Worm (Caenorhabditis elegans) whole organism, mixed stage, embryonic: ENCODE measurements around the gene F07F6.7.
A peak's percentile ranks its signal among the peaks of the same experiment; 100 is the strongest.

ENCODE experiments used
- M03D4.4 ChIP-seq: sonication (generic microtip); optimal IDR thresholded peaks from 2 replicates; lab custom pipeline; 2017; ENCODE audit warnings: mild to moderate bottlenecking, missing genetic modification characterization, missing compliant biosample characterization
- bed-3 ChIP-seq: fragments of 200-800 bp; sonication (Bioruptor generic); optimal IDR thresholded peaks from 3 replicates; lab custom pipeline; 2018; ENCODE audit warnings: mild to moderate bottlenecking, missing genetic modification characterization, moderate library complexity, missing compliant biosample characterization
- blmp-1 ChIP-seq: fragments of 150-350 bp; optimal IDR thresholded peaks from 2 replicates; lab custom pipeline; 2014; ENCODE audit warnings: missing biosample characterization, missing genetic modification characterization
- ceh-39 ChIP-seq: fragments of 150-350 bp; optimal IDR thresholded peaks from 2 replicates; lab custom pipeline; 2014; ENCODE audit warnings: missing biosample characterization, missing genetic modification characterization
- ceh-43 ChIP-seq: fragments of 200-800 bp; sonication (Bioruptor generic); optimal IDR thresholded peaks from 2 replicates; lab custom pipeline; 2018; ENCODE audit warnings: mild to moderate bottlenecking, missing genetic modification characterization, moderate library complexity, missing compliant biosample characterization
- ceh-83 ChIP-seq: fragments of 200-800 bp; sonication (Bioruptor generic); optimal IDR thresholded peaks from 2 replicates; lab custom pipeline; 2018; ENCODE audit warnings: mild to moderate bottlenecking, missing genetic modification characterization, missing compliant biosample characterization
- cnd-1 ChIP-seq: fragments of 200-800 bp; sonication (Bioruptor generic); optimal IDR thresholded peaks from 2 replicates; lab custom pipeline; 2018; ENCODE audit warnings: mild to moderate bottlenecking, missing genetic modification characterization, missing compliant biosample characterization
- drap-1 ChIP-seq: fragments of 200-800 bp; sonication (Bioruptor generic); optimal IDR thresholded peaks from 3 replicates; lab custom pipeline; 2018; ENCODE audit warnings: mild to moderate bottlenecking, missing genetic modification characterization, missing compliant biosample characterization
- elt-1 ChIP-seq: sonication (generic microtip); optimal IDR thresholded peaks from 2 replicates; lab custom pipeline; 2017; ENCODE audit warnings: missing genetic modification characterization, mild to moderate bottlenecking, missing compliant biosample characterization, antibody characterized with exemption, moderate library complexity, borderline replicate concordance; ENCODE audit not compliant: insufficient read depth
- elt-3 ChIP-seq: fragments of 150-350 bp; optimal IDR thresholded peaks from 2 replicates; lab custom pipeline; 2014; ENCODE audit warnings: missing biosample characterization, missing genetic modification characterization
- flh-1 ChIP-seq: fragments of 200-800 bp; sonication (Bioruptor generic); optimal IDR thresholded peaks from 2 replicates; lab custom pipeline; 2018; ENCODE audit warnings: mild to moderate bottlenecking, missing genetic modification characterization, moderate library complexity, missing compliant biosample characterization
- ham-2 ChIP-seq: fragments of 200-800 bp; sonication (Bioruptor generic); optimal IDR thresholded peaks from 2 replicates; lab custom pipeline; 2018; ENCODE audit warnings: mild to moderate bottlenecking, missing genetic modification characterization, missing compliant biosample characterization
- hlh-1 ChIP-seq: fragments of 150-350 bp; optimal IDR thresholded peaks from 2 replicates; lab custom pipeline; 2014; ENCODE audit warnings: missing biosample characterization, missing genetic modification reagents, missing genetic modification characterization
- lin-13 ChIP-seq: fragments of 150-350 bp; optimal IDR thresholded peaks from 2 replicates; lab custom pipeline; 2014; ENCODE audit warnings: missing biosample characterization, missing genetic modification characterization
- lin-32 ChIP-seq: fragments of 200-800 bp; sonication (Bioruptor generic); optimal IDR thresholded peaks from 2 replicates; lab custom pipeline; 2018; ENCODE audit warnings: mild to moderate bottlenecking, missing genetic modification characterization, missing compliant biosample characterization
- lsy-2 ChIP-seq: fragments of 150-350 bp; optimal IDR thresholded peaks from 2 replicates; lab custom pipeline; 2014; ENCODE audit warnings: missing biosample characterization, missing genetic modification characterization
- mep-1 ChIP-seq: fragments of 150-350 bp; optimal IDR thresholded peaks from 2 replicates; lab custom pipeline; 2017; ENCODE audit warnings: missing biosample characterization, missing genetic modification reagents, missing genetic modification characterization, inconsistent platforms
- mls-2 ChIP-seq: sonication (generic microtip); optimal IDR thresholded peaks from 2 replicates; lab custom pipeline; 2016; ENCODE audit warnings: mild to moderate bottlenecking, missing genetic modification characterization, moderate library complexity, missing compliant biosample characterization
- nhr-12 ChIP-seq: fragments of 150-350 bp; optimal IDR thresholded peaks from 2 replicates; lab custom pipeline; 2014; ENCODE audit warnings: missing biosample characterization, missing genetic modification characterization
- nhr-237 ChIP-seq: fragments of 150-350 bp; optimal IDR thresholded peaks from 2 replicates; lab custom pipeline; 2014; ENCODE audit warnings: missing biosample characterization, missing genetic modification characterization
- nhr-76 ChIP-seq: sonication (generic microtip); optimal IDR thresholded peaks from 2 replicates; lab custom pipeline; 2017; ENCODE audit warnings: missing biosample characterization, missing genetic modification characterization
- pha-4 ChIP-seq: fragments of 150-350 bp; optimal IDR thresholded peaks from 2 replicates; lab custom pipeline; 2018; ENCODE audit warnings: missing biosample characterization, missing genetic modification reagents, missing genetic modification characterization
- sem-2 ChIP-seq: fragments of 200-800 bp; sonication (Bioruptor generic); optimal IDR thresholded peaks from 2 replicates; lab custom pipeline; 2018; ENCODE audit warnings: mild to moderate bottlenecking, missing genetic modification characterization, missing compliant biosample characterization
- sptf-1 ChIP-seq: sonication (generic microtip); optimal IDR thresholded peaks from 2 replicates; lab custom pipeline; 2017; ENCODE audit warnings: mild to moderate bottlenecking, missing genetic modification characterization, moderate library complexity, missing compliant biosample characterization
- tbx-8 ChIP-seq: fragments of 200-800 bp; sonication (Bioruptor generic); optimal IDR thresholded peaks from 2 replicates; lab custom pipeline; 2018; ENCODE audit warnings: mild to moderate bottlenecking, missing genetic modification characterization, moderate library complexity, missing compliant biosample characterization
- unc-120 ChIP-seq: sonication (generic microtip); optimal IDR thresholded peaks from 2 replicates; lab custom pipeline; 2017; ENCODE audit warnings: missing genetic modification characterization, missing compliant biosample characterization; ENCODE audit not compliant: poor library complexity, severe bottlenecking
- unc-62 ChIP-seq: fragments of 150-350 bp; optimal IDR thresholded peaks from 2 replicates; lab custom pipeline; 2014; ENCODE audit warnings: missing biosample characterization, missing genetic modification reagents, missing genetic modification characterization
- zip-8 ChIP-seq: fragments of 150-350 bp; optimal IDR thresholded peaks from 2 replicates; lab custom pipeline; 2014; ENCODE audit warnings: missing biosample characterization, missing genetic modification characterization

Gene F07F6.7

DNA sequence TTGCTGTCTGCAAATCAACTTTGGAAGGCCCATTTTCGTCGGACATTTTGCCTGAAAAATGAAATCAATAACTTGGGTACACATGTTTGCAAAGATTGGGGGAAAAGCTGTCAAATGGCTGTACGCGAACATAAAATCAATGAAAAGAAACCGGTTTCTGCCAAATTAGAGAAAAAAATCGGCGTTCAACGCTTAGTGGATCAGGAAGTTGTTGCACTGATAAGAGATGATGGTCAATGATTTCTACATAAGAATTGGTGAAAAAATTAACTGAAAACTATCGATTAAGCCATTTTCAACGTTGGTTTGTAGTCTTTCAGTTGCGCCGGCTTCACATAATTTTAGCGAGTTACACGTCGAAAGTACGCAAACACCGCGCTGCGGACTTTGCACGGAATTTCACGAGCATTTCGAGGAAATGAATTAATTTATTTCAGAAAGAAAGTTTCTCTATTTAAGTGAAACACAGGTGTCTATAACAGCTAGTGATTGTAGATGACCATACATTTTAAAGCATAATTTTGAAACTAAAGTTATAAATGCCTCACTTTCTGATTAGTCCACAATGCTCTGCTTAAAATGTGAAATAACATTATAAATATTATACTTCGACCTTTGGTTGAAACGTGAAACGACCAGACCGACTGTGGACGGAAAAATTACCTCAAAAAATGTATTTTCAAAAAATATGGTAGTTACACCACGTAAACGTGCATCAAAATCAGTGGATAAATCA, 6.0 kb upstream of the F07F6.7 start, which contains the start of the genes F07F6.4 and F07F6.2:
F07F6.4 (minus strand) TSS at position 51 of the 736 bp plus-strand sequence.
F07F6.2 (plus strand) TSS at position 686 of the 736 bp plus-strand sequence.
- TF ChIP-seq elt-3 (tag; lab: Kevin White, UChicago) = no peak
- TF ChIP-seq ceh-83 (GFP tag; lab: Kevin White, UChicago) = peak; percentile 19
- TF ChIP-seq mep-1 (tag; lab: Kevin White, UChicago) = peak; percentile 7
- TF ChIP-seq ham-2 (GFP tag; lab: Kevin White, UChicago) = peak; percentile 0
- no peak for TF ChIP-seq hlh-1 (tag; lab: Kevin White, UChicago)

DNA sequence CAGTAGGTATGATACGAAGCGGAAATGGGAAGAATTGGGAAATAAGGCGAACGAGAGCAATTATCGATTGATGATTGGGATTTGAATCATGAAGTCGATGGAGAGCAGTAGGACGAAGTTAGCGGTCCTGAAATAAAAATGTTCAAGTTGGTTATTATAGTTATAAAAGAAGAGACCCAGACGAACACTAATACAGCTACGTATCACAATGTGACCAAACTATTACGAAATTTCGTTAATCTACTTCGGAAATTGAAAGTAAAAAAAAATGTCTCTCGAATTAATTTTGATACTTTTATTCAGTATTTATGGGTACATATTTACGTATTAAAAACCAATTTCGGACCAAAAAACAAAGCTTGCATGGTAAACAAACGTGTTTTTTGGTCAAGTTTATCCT, 2.8 kb upstream of the F07F6.7 start:
- no peak for TF ChIP-seq lin-32 (GFP tag; lab: Kevin White, UChicago)
- TF ChIP-seq unc-62 (GFP tag; lab: Kevin White, UChicago) = no peak
- no peak for TF ChIP-seq lin-13
- TF ChIP-seq ceh-83 (GFP tag; lab: Kevin White, UChicago) = no peak
- no peak for TF ChIP-seq bed-3 (GFP tag; lab: Kevin White, UChicago)
- TF ChIP-seq drap-1 (GFP tag; lab: Kevin White, UChicago) = no peak
- TF ChIP-seq elt-1 = no peak
- TF ChIP-seq hlh-1 (tag; lab: Kevin White, UChicago) = no peak
- TF ChIP-seq ham-2 (GFP tag; lab: Kevin White, UChicago) = no peak
- TF ChIP-seq flh-1 = no peak

DNA sequence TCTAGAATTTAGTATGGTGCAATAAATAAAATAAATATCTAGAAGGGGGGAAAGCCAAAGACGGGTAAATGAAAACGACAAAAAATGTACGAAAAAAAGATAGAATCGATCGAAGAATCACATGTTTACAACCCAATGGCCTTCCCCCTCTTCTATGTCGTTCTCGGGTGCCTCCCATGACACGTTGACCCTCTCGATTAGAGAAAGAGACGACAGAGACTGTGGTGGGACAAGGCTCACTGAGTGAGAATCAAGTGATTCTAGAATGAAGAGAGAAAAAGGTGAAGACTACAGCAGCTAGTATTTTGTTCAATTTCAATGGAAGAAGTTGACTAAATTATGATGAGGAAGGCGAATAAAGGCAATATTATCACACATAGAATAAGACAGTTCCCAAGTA, 2.4 kb upstream of the F07F6.7 start:
- TF ChIP-seq mls-2 (tag; lab: Kevin White, UChicago) (no peak), pha-4 (tag; lab: Kevin White, UChicago) (peak; percentile 33), unc-120 (tag; lab: Kevin White, UChicago) (peak; percentile 29), mep-1 (tag; lab: Kevin White, UChicago) (peak; percentile 3), lin-32 (GFP tag; lab: Kevin White, UChicago) (no peak), sptf-1 (tag; lab: Kevin White, UChicago) (peak; percentile 38), zip-8 (tag; lab: Kevin White, UChicago) (no peak), tbx-8 (GFP tag; lab: Kevin White, UChicago) (no peak), nhr-12 (tag; lab: Kevin White, UChicago) (no peak), lsy-2 (tag; lab: Kevin White, UChicago) (no peak), unc-62 (GFP tag; lab: Kevin White, UChicago) (peak; percentile 39), ham-2 (GFP tag; lab: Kevin White, UChicago) (no peak), elt-3 (tag; lab: Kevin White, UChicago) (no peak), sem-2 (no peak), blmp-1 (no peak), drap-1 (GFP tag; lab: Kevin White, UChicago) (no peak), nhr-237 (tag; lab: Kevin White, UChicago) (no peak), ceh-43 (no peak), ceh-39 (peak; percentile 18), cnd-1 (tag; lab: Kevin White, UChicago) (no peak), flh-1 (no peak), M03D4.4 (tag; lab: Kevin White, UChicago) (no peak), lin-13 (no peak), nhr-76 (tag; lab: Kevin White, UChicago) (no peak), elt-1 (no peak)

DNA sequence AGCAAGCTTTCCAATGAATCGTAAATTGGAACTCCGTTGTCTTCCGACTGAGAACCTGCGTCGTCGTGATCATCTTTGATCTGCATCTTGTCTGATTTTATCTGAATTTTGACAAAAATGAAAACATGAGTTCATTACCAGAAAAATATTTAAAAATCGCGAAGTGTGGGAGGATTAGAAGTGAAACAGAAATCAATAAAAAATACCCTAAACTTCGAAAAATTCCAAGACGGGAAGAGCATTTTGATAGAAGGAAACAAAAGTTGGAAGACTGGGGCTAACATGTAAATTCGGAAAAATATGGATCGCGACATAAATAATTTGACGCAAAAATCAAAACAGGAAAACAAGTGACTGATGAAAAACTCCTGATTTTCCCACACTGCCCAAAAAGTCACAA, 2.0 kb upstream of the F07F6.7 start, which contains the start of gene F07F6.8:
F07F6.8 (minus strand) TSS at position 101 of the 400 bp plus-strand sequence.
- TF ChIP-seq sptf-1 (tag; lab: Kevin White, UChicago) (no peak), bed-3 (GFP tag; lab: Kevin White, UChicago) (no peak), pha-4 (tag; lab: Kevin White, UChicago) (no peak), elt-1 (no peak)

DNA sequence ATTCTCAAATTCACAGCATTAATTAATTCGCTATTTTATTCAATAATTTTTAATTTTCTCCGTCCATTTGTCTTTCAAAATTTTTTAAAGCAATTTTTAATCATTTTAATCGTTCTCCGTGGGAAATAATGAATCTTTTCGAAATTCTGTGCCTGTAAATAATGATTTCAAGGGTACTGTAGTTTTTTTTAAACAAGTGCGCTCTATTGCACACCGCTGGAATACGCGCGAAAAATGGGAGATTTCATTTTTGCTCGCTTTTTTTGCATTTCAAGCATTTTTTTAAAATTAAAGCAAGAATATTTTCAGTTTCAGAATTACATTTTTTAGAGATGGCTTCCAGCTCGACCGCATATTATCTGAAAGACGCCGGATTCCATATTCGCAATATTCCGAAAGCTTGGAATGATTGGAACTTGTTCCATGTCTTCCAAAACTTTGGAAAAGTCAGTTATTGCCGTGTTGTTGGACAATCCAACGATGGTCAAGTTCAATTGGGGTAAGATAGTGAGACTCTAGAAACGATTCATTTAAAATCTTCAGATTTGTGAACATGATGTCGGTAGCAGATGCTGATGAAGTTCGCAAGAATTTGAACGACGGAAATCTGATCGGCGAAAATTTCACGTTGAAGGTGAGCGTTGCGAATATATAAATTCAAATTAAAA, 2.6 kb downstream of the F07F6.7 start, which contains the start of gene tofu-6:
tofu-6 (plus strand) TSS at position 302 of the 668 bp plus-strand sequence.
- TF ChIP-seq pha-4 (tag; lab: Kevin White, UChicago) = no peak
- TF ChIP-seq lsy-2 (tag; lab: Kevin White, UChicago) = peak; percentile 79
- TF ChIP-seq, all 35 proteins: peak for 1
